Worm (Caenorhabditis elegans) whole organism, L3 larva: ENCODE results near the gene pph-6.

Experiments
- egl-27 ChIP-seq: sonication (generic microtip); optimal IDR thresholded peaks from 4 replicates; lab custom pipeline; 2017; ENCODE audit warnings: missing biosample characterization, missing genetic modification reagents, missing genetic modification characterization
- lin-15B ChIP-seq: fragments of 150-350 bp; optimal IDR thresholded peaks from 2 replicates; lab custom pipeline; 2014; ENCODE audit warnings: missing biosample characterization, missing genetic modification characterization
- lin-39 ChIP-seq: fragments of 150-350 bp; optimal IDR thresholded peaks from 2 replicates; lab custom pipeline; 2018; ENCODE audit warnings: missing biosample characterization, missing genetic modification reagents, missing genetic modification characterization
- mdl-1 ChIP-seq: fragments of 150-350 bp; optimal IDR thresholded peaks from 2 replicates; lab custom pipeline; 2014; ENCODE audit warnings: missing biosample characterization, missing genetic modification characterization
- snpc-4 ChIP-seq: fragments of 150-350 bp; optimal IDR thresholded peaks from 2 replicates; lab custom pipeline; 2014; ENCODE audit warnings: missing biosample characterization, missing genetic modification characterization

- TF ChIP-seq egl-27: no peak
- no peak for TF ChIP-seq mdl-1 (tag; lab: Kevin White, UChicago)
- TF ChIP-seq lin-39 (tag; lab: Kevin White, UChicago): no peak
- no peak for TF ChIP-seq snpc-4
- no peak for TF ChIP-seq lin-15B (tag; lab: Kevin White, UChicago)
Observed at ce11 chrIII:3469646-3470045, 8.1 kb downstream of the pph-6 start, which contains the start of gene smim-14.
